Fruit fly (Drosophila melanogaster) whole organism, embryonic: Measurements from ENCODE around the gene Cypl.

ENCODE experiments used
- Aef1 ChIP-seq: fragments of 200-800 bp; sonication (Bioruptor generic); IDR thresholded peaks from 3 replicates; pipeline ENCODE4 v1.3.6; 2022; ENCODE audit warnings: missing biosample characterization, missing genetic modification characterization
- CG10321 ChIP-seq: fragments of 200-800 bp; sonication (Bioruptor generic); IDR thresholded peaks from 2 replicates; pipeline ENCODE4 v1.3.6; 2022; ENCODE audit warnings: missing biosample characterization, missing genetic modification characterization
- CG10366 ChIP-seq: fragments of 200-800 bp; sonication (Bioruptor generic); IDR thresholded peaks from 2 replicates; pipeline ENCODE4 v1.3.6; 2022; ENCODE audit warnings: missing biosample characterization, missing genetic modification characterization
- CG12219 ChIP-seq: fragments of 200-800 bp; sonication (Bioruptor generic); optimal IDR thresholded peaks from 3 replicates; lab custom pipeline; 2018; ENCODE audit warnings: missing biosample characterization, mild to moderate bottlenecking, missing genetic modification characterization
- CG1233 ChIP-seq: fragments of 200-800 bp; sonication (Bioruptor generic); optimal IDR thresholded peaks from 4 replicates; lab custom pipeline; 2018; ENCODE audit warnings: missing biosample characterization, mild to moderate bottlenecking, missing genetic modification characterization
- CG13123 ChIP-seq: fragments of 200-800 bp; sonication (Bioruptor generic); optimal IDR thresholded peaks from 2 replicates; lab custom pipeline; 2016; ENCODE audit warnings: missing biosample characterization, missing genetic modification characterization
- CG14667 ChIP-seq: fragments of 200-800 bp; sonication (Bioruptor generic); IDR thresholded peaks from 2 replicates; pipeline ENCODE4 v1.3.6; 2022; ENCODE audit warnings: missing biosample characterization, missing genetic modification characterization
- CG15011 ChIP-seq: fragments of 200-800 bp; sonication (Bioruptor generic); optimal IDR thresholded peaks from 3 replicates; lab custom pipeline; 2018; ENCODE audit warnings: missing biosample characterization, mild to moderate bottlenecking, missing genetic modification characterization
- CG15696 ChIP-seq: fragments of 200-800 bp; sonication (Bioruptor generic); optimal IDR thresholded peaks from 2 replicates; lab custom pipeline; 2019; ENCODE audit warnings: missing biosample characterization, mild to moderate bottlenecking, missing genetic modification characterization, moderate library complexity
- CG17361 ChIP-seq: fragments of 200-800 bp; sonication (Bioruptor generic); IDR thresholded peaks from 3 replicates; pipeline ENCODE4 v1.3.6; 2022; ENCODE audit warnings: missing biosample characterization, missing genetic modification characterization
- CG17612 ChIP-seq: fragments of 200-800 bp; sonication (Bioruptor generic); IDR thresholded peaks from 2 replicates; pipeline ENCODE4 v1.3.6; 2022; ENCODE audit warnings: missing biosample characterization, missing genetic modification characterization
- CG1792 ChIP-seq: fragments of 200-800 bp; sonication (Bioruptor generic); optimal IDR thresholded peaks from 2 replicates; lab custom pipeline; 2016; ENCODE audit warnings: missing biosample characterization, missing genetic modification characterization
- CG18476 ChIP-seq: fragments of 200-800 bp; sonication (Bioruptor generic); optimal IDR thresholded peaks from 2 replicates; lab custom pipeline; 2016; ENCODE audit warnings: missing biosample characterization, mild to moderate bottlenecking, missing genetic modification characterization
- CG2120 ChIP-seq: fragments of 200-800 bp; sonication (Bioruptor generic); optimal IDR thresholded peaks from 3 replicates; lab custom pipeline; 2016; ENCODE audit warnings: missing biosample characterization, missing genetic modification characterization
- CG2712 ChIP-seq: fragments of 200-800 bp; optimal IDR thresholded peaks from 3 replicates; lab custom pipeline; 2019; ENCODE audit warnings: missing biosample characterization, mild to moderate bottlenecking, missing genetic modification characterization, moderate library complexity
- CG6765 ChIP-seq: fragments of 200-800 bp; sonication (Bioruptor generic); optimal IDR thresholded peaks from 3 replicates; lab custom pipeline; 2017; ENCODE audit warnings: missing biosample characterization, mild to moderate bottlenecking, missing genetic modification characterization
- CG7357 ChIP-seq: fragments of 200-800 bp; sonication (Bioruptor generic); IDR thresholded peaks from 3 replicates; pipeline ENCODE4 v1.3.6; 2022; ENCODE audit warnings: missing biosample characterization, missing genetic modification characterization
- CG8359 ChIP-seq: fragments of 200-800 bp; sonication (Bioruptor generic); optimal IDR thresholded peaks from 2 replicates; lab custom pipeline; 2017; ENCODE audit warnings: missing biosample characterization, mild to moderate bottlenecking, missing genetic modification characterization, borderline replicate concordance
- CTCF ChIP-seq: fragments of 200-800 bp; sonication (Bioruptor generic); optimal IDR thresholded peaks from 2 replicates; lab custom pipeline; 2017; ENCODE audit warnings: missing biosample characterization, mild to moderate bottlenecking, missing genetic modification characterization, moderate library complexity
- Dip2 ChIP-seq: fragments of 200-800 bp; sonication (Bioruptor generic); IDR thresholded peaks from 2 replicates; pipeline ENCODE4 v1.3.6; 2022; ENCODE audit warnings: missing biosample characterization, missing genetic modification characterization
- GATAe ChIP-seq: fragments of 200-800 bp; sonication (Bioruptor generic); conservative IDR thresholded peaks from 2 replicates; pipeline ENCODE4 v1.3.6; 2022; ENCODE audit warnings: missing biosample characterization, missing genetic modification characterization
- H2.0 ChIP-seq: fragments of 200-800 bp; sonication (Bioruptor generic); IDR thresholded peaks from 2 replicates; pipeline ENCODE4 v1.3.6; 2022; ENCODE audit warnings: missing biosample characterization, missing genetic modification characterization
- HLH4C ChIP-seq: fragments of 200-800 bp; sonication (Bioruptor generic); IDR thresholded peaks from 3 replicates; pipeline ENCODE4 v1.3.6; 2022; ENCODE audit warnings: missing biosample characterization, missing genetic modification characterization; ENCODE audit not compliant: partially characterized antibody
- Hmx ChIP-seq: fragments of 200-800 bp; sonication (Bioruptor generic); optimal IDR thresholded peaks from 2 replicates; lab custom pipeline; 2016; ENCODE audit warnings: missing biosample characterization, missing genetic modification characterization
- Lim3 ChIP-seq: fragments of 200-800 bp; sonication (Bioruptor generic); IDR thresholded peaks from 2 replicates; pipeline ENCODE4 v1.3.6; 2022; ENCODE audit warnings: missing biosample characterization, missing genetic modification characterization
- Neu2 ChIP-seq: fragments of 200-800 bp; sonication (Bioruptor generic); optimal IDR thresholded peaks from 3 replicates; lab custom pipeline; 2016; ENCODE audit warnings: missing biosample characterization, missing genetic modification characterization, borderline replicate concordance
- Oli ChIP-seq: fragments of 200-800 bp; sonication (Bioruptor generic); optimal IDR thresholded peaks from 2 replicates; lab custom pipeline; 2018; ENCODE audit warnings: missing biosample characterization, mild to moderate bottlenecking, missing genetic modification characterization, moderate library complexity
- Ptx1 ChIP-seq: fragments of 200-800 bp; sonication (Bioruptor generic); IDR thresholded peaks from 2 replicates; pipeline ENCODE4 v1.3.6; 2022; ENCODE audit warnings: missing biosample characterization, missing genetic modification characterization
- Rfx ChIP-seq: fragments of 200-800 bp; sonication (Bioruptor generic); IDR thresholded peaks from 2 replicates; pipeline ENCODE4 v1.3.6; 2022; ENCODE audit warnings: missing biosample characterization, missing genetic modification characterization
- Spps ChIP-seq: fragments of 200-800 bp; sonication (Bioruptor generic); optimal IDR thresholded peaks from 2 replicates; lab custom pipeline; 2018; ENCODE audit warnings: missing biosample characterization, mild to moderate bottlenecking, missing genetic modification characterization
- Ssrp ChIP-seq: fragments of 200-800 bp; sonication (Bioruptor generic); optimal IDR thresholded peaks from 2 replicates; lab custom pipeline; 2018; ENCODE audit warnings: missing biosample characterization, mild to moderate bottlenecking, missing genetic modification characterization, moderate library complexity
- abd-A ChIP-seq: fragments of 200-800 bp; sonication (Bioruptor generic); optimal IDR thresholded peaks from 3 replicates; lab custom pipeline; 2019; ENCODE audit warnings: missing biosample characterization, mild to moderate bottlenecking, missing genetic modification characterization, moderate library complexity
- ash1 ChIP-seq: fragments of 200-800 bp; sonication (Bioruptor generic); optimal IDR thresholded peaks from 2 replicates; lab custom pipeline; 2018; ENCODE audit warnings: missing biosample characterization, mild to moderate bottlenecking, missing genetic modification characterization
- btn ChIP-seq: fragments of 200-800 bp; sonication (Bioruptor generic); optimal IDR thresholded peaks from 2 replicates; lab custom pipeline; 2016; ENCODE audit warnings: missing biosample characterization, missing genetic modification characterization
- chm ChIP-seq: fragments of 200-800 bp; sonication (Bioruptor generic); IDR thresholded peaks from 2 replicates; pipeline ENCODE4 v1.3.6; 2022; ENCODE audit warnings: missing biosample characterization, missing genetic modification characterization
- dan ChIP-seq: fragments of 200-800 bp; sonication (Bioruptor generic); IDR thresholded peaks from 2 replicates; pipeline ENCODE4 v1.3.6; 2022; ENCODE audit warnings: missing biosample characterization, missing genetic modification characterization
- dmrt11E ChIP-seq: fragments of 200-800 bp; sonication (Bioruptor generic); optimal IDR thresholded peaks from 3 replicates; lab custom pipeline; 2018; ENCODE audit warnings: missing biosample characterization, mild to moderate bottlenecking, missing genetic modification characterization, moderate library complexity
- dpn ChIP-seq, 2 experiments: fragments of 200-800 bp; sonication (Bioruptor generic); optimal IDR thresholded peaks; 3 replicates each; lab custom pipeline; 2016; ENCODE audit warnings: missing biosample characterization in 2 of 2, missing genetic modification characterization in 2 of 2
- fru ChIP-seq: fragments of >200 bp; optimal IDR thresholded peaks from 2 replicates; lab custom pipeline; 2017
- gsb ChIP-seq: fragments of 200-800 bp; sonication (Bioruptor generic); IDR thresholded peaks from 2 replicates; pipeline ENCODE4 v1.3.6; 2022; ENCODE audit warnings: missing biosample characterization, missing genetic modification characterization
- lmd ChIP-seq: fragments of 200-800 bp; sonication (Bioruptor generic); IDR thresholded peaks from 2 replicates; pipeline ENCODE4 v1.3.6; 2022; ENCODE audit warnings: missing biosample characterization, missing genetic modification characterization
- odd ChIP-seq: fragments of 200-800 bp; sonication (Bioruptor generic); optimal IDR thresholded peaks from 2 replicates; lab custom pipeline; 2017; ENCODE audit warnings: missing biosample characterization, mild to moderate bottlenecking, missing genetic modification characterization
- pita ChIP-seq: fragments of 200-800 bp; sonication (Bioruptor generic); optimal IDR thresholded peaks from 2 replicates; lab custom pipeline; 2017; ENCODE audit warnings: missing biosample characterization, mild to moderate bottlenecking, missing genetic modification characterization
- sens-2 ChIP-seq: fragments of 200-800 bp; sonication (Bioruptor generic); IDR thresholded peaks from 2 replicates; pipeline ENCODE4 v1.3.6; 2022; ENCODE audit warnings: missing biosample characterization, missing genetic modification characterization
- sim ChIP-seq: fragments of 200-800 bp; sonication (Bioruptor generic); IDR thresholded peaks from 2 replicates; pipeline ENCODE4 v1.3.6; 2022; ENCODE audit warnings: missing biosample characterization, missing genetic modification characterization
- tio ChIP-seq: fragments of 200-800 bp; sonication (Bioruptor generic); optimal IDR thresholded peaks from 2 replicates; lab custom pipeline; 2017; ENCODE audit warnings: missing biosample characterization, missing genetic modification characterization, inconsistent platforms
- twi ChIP-seq: fragments of 200-800 bp; optimal IDR thresholded peaks from 2 replicates; lab custom pipeline; 2019; ENCODE audit warnings: missing biosample characterization, mild to moderate bottlenecking, missing genetic modification characterization, moderate library complexity

Gene Cypl

DNA sequence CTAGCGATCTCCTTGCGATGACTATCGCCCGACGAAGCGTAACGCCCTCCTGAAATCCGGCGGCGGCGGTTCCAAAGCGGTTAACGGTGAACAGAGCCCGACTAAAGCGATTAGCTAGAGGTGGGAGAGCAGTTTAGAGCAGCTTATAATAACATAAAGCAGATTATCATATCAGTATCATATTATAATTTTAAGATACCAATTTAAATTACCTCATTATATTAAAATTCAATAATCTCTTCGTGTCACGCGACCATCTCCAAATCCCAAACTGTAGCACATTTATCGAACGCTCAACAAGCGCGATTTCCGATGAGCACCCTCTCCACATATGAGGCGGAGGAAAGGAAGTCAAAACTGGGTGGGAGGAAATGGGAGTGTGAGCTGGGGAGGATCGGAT lies 8.9 kb downstream of the Cypl start (continued):
- TF ChIP-seq Lim3 (GFP tag; lab: Robert Waterston, UW) (no peak), Dip2 (no peak), CG2712 (tag; lab: Kevin White, UChicago) (peak; percentile 51), Oli (tag; lab: Kevin White, UChicago) (peak; percentile 3), GATAe (no peak), Hmx (GFP tag; lab: Kevin White, UChicago) (no peak), CG10321 (GFP tag; lab: Robert Waterston, UW) (no peak), CG7357 (GFP tag; lab: Robert Waterston, UW) (no peak), Aef1 (GFP tag; lab: Robert Waterston, UW) (no peak), CG2120 (no peak), CG10366 (peak; percentile 29; the same call in 1 of the 2 replicates), CG15696 (tag; lab: Kevin White, UChicago) (no peak), Spps (tag; lab: Kevin White, UChicago) (no peak), dan (GFP tag; lab: Robert Waterston, UW) (no peak), btn (no peak), Rfx (GFP tag; lab: Robert Waterston, UW) (peak; percentile 53), Neu2 (GFP tag; lab: Kevin White, UChicago) (no peak), dpn (GFP tag; optimal IDR thresholded peaks at IDR 0.05; lab: Kevin White, UChicago) (no peak), CG18476 (GFP tag; lab: Kevin White, UChicago) (no peak), CG6765 (GFP tag; lab: Kevin White, UChicago) (no peak), CG17361 (GFP tag; lab: Robert Waterston, UW) (0 out of 3 replicates have a peak, but pooled peaks have one; percentile 28), lmd (GFP tag; lab: Robert Waterston, UW) (0 out of 2 replicates have a peak, but pooled peaks have one; percentile 47), CG15011 (GFP tag; lab: Kevin White, UChicago) (no peak), CG14667 (GFP tag; lab: Robert Waterston, UW) (peak; percentile 32; the same call in 1 of the 2 replicates), abd-A (no peak), CG1792 (GFP tag; lab: Kevin White, UChicago) (no peak), Ssrp (peak; percentile 3), H2.0 (GFP tag; lab: Robert Waterston, UW) (0 out of 2 replicates have a peak, but pooled peaks have one; percentile 22), sim (GFP tag; lab: Robert Waterston, UW) (no peak), CG8359 (GFP tag; lab: Kevin White, UChicago) (no peak), Ptx1 (GFP tag; lab: Robert Waterston, UW) (0 out of 2 replicates have a peak, but pooled peaks have one; percentile 27), CG12219 (GFP tag; lab: Kevin White, UChicago) (no peak), sens-2 (no peak), gsb (GFP tag; lab: Robert Waterston, UW) (no peak), odd (no peak), pita (no peak), CTCF (no peak), CG1233 (no peak), dmrt11E (peak; percentile 14), CG13123 (GFP tag; lab: Kevin White, UChicago) (no peak), chm (GFP tag; lab: Robert Waterston, UW) (peak; percentile 65; the same call in 1 of the 2 replicates), CG17612 (GFP tag; lab: Robert Waterston, UW) (no peak), HLH4C (GFP tag; lab: Robert Waterston, UW) (0 out of 3 replicates have a peak, but pooled peaks have one; percentile 33), ash1 (GFP tag; lab: Kevin White, UChicago) (no peak), tio (no peak), twi (tag; lab: Kevin White, UChicago) (no peak), fru (lab: Kevin White, UChicago) (no peak)
- TF ChIP-seq, all 482 proteins: peak for 99
